Worm (Caenorhabditis elegans) whole organism, L2 larva: ENCODE measurements around the gene R08E5.4.

Experiments used
- C34F6.9 ChIP-seq: fragments of 150-350 bp; optimal IDR thresholded peaks from 2 replicates; lab custom pipeline; 2014; ENCODE audit warnings: missing biosample characterization, missing genetic modification characterization
- Y55F3AM.14 ChIP-seq: fragments of 200-800 bp; sonication (Bioruptor generic); optimal IDR thresholded peaks from 2 replicates; lab custom pipeline; 2018; ENCODE audit warnings: mild to moderate bottlenecking, missing genetic modification characterization, missing compliant biosample characterization
- ZK546.5 ChIP-seq: sonication (generic microtip); optimal IDR thresholded peaks from 2 replicates; lab custom pipeline; 2017; ENCODE audit warnings: missing biosample characterization, missing genetic modification characterization
- alr-1 ChIP-seq: fragments of 150-350 bp; optimal IDR thresholded peaks from 2 replicates; lab custom pipeline; 2014; ENCODE audit warnings: missing biosample characterization, missing genetic modification characterization
- blmp-1 ChIP-seq: sonication (generic microtip); optimal IDR thresholded peaks from 2 replicates; lab custom pipeline; 2017; ENCODE audit warnings: missing genetic modification characterization, mild to moderate bottlenecking, missing compliant biosample characterization, antibody characterized with exemption, moderate library complexity; ENCODE audit not compliant: insufficient read depth
- ceh-82 ChIP-seq: fragments of 150-350 bp; optimal IDR thresholded peaks from 2 replicates; lab custom pipeline; 2014; ENCODE audit warnings: missing biosample characterization, missing genetic modification characterization
- crh-2 ChIP-seq: sonication (generic microtip); optimal IDR thresholded peaks from 2 replicates; lab custom pipeline; 2017; ENCODE audit warnings: missing biosample characterization, missing genetic modification characterization
- dmd-4 ChIP-seq: sonication (generic microtip); optimal IDR thresholded peaks from 2 replicates; lab custom pipeline; 2017; ENCODE audit warnings: missing biosample characterization, missing genetic modification characterization
- egl-27 ChIP-seq: sonication (generic microtip); optimal IDR thresholded peaks from 3 replicates; lab custom pipeline; 2017; ENCODE audit warnings: missing biosample characterization, missing genetic modification reagents, missing genetic modification characterization
- elt-3 ChIP-seq: sonication (generic microtip); optimal IDR thresholded peaks from 2 replicates; lab custom pipeline; 2017; ENCODE audit warnings: missing biosample characterization, missing genetic modification characterization
- fos-1 ChIP-seq: fragments of 150-350 bp; optimal IDR thresholded peaks from 2 replicates; lab custom pipeline; 2014; ENCODE audit warnings: missing biosample characterization, missing genetic modification characterization
- gmeb-1 ChIP-seq: fragments of 150-350 bp; optimal IDR thresholded peaks from 2 replicates; lab custom pipeline; 2014; ENCODE audit warnings: missing biosample characterization, missing genetic modification characterization
- lin-11 ChIP-seq: fragments of 150-350 bp; sonication (generic microtip); optimal IDR thresholded peaks from 2 replicates; lab custom pipeline; 2014; ENCODE audit warnings: missing biosample characterization, missing genetic modification characterization, inconsistent platforms, mixed read lengths
- lin-13 ChIP-seq: fragments of 150-350 bp; optimal IDR thresholded peaks from 2 replicates; lab custom pipeline; 2014; ENCODE audit warnings: missing biosample characterization, missing genetic modification reagents, missing genetic modification characterization
- lin-39 ChIP-seq: fragments of 150-350 bp; optimal IDR thresholded peaks from 2 replicates; lab custom pipeline; 2014; ENCODE audit warnings: missing biosample characterization, missing genetic modification reagents, missing genetic modification characterization
- mbf-1 ChIP-seq: sonication (generic microtip); optimal IDR thresholded peaks from 2 replicates; lab custom pipeline; 2017; ENCODE audit warnings: missing biosample characterization, missing genetic modification characterization
- mdl-1 ChIP-seq, 2 experiments: fragments of 150-350 bp in 1 of 2; sonication (generic microtip) in 1 of 2; optimal IDR thresholded peaks; 2 replicates each; lab custom pipeline; 2017; ENCODE audit warnings: missing biosample characterization in 2 of 2, missing genetic modification characterization in 2 of 2
- nhr-10 ChIP-seq: sonication (generic microtip); optimal IDR thresholded peaks from 2 replicates; lab custom pipeline; 2017; ENCODE audit warnings: missing biosample characterization, missing genetic modification characterization
- nhr-12 ChIP-seq: fragments of 150-350 bp; optimal IDR thresholded peaks from 2 replicates; lab custom pipeline; 2014; ENCODE audit warnings: missing biosample characterization, missing genetic modification characterization
- nhr-21 ChIP-seq: fragments of 150-350 bp; optimal IDR thresholded peaks from 2 replicates; lab custom pipeline; 2014; ENCODE audit warnings: missing biosample characterization, missing genetic modification characterization
- nhr-23 ChIP-seq: fragments of 150-350 bp; optimal IDR thresholded peaks from 2 replicates; lab custom pipeline; 2014; ENCODE audit warnings: missing biosample characterization, missing genetic modification reagents, missing genetic modification characterization
- nhr-237 ChIP-seq: fragments of 150-350 bp; optimal IDR thresholded peaks from 2 replicates; lab custom pipeline; 2014; ENCODE audit warnings: missing biosample characterization, missing genetic modification characterization
- nhr-25 ChIP-seq: fragments of 150-350 bp; sonication (generic microtip); optimal IDR thresholded peaks from 3 replicates; lab custom pipeline; 2014; ENCODE audit warnings: missing biosample characterization, missing genetic modification characterization
- nhr-6 ChIP-seq: fragments of 150-350 bp; optimal IDR thresholded peaks from 2 replicates; lab custom pipeline; 2014; ENCODE audit warnings: missing biosample characterization, missing genetic modification characterization
- nhr-77 ChIP-seq: fragments of 150-350 bp; optimal IDR thresholded peaks from 2 replicates; lab custom pipeline; 2014; ENCODE audit warnings: missing biosample characterization, missing genetic modification characterization
- peb-1 ChIP-seq: fragments of 150-350 bp; optimal IDR thresholded peaks from 2 replicates; lab custom pipeline; 2014; ENCODE audit warnings: missing biosample characterization, missing genetic modification characterization
- sma-3 ChIP-seq: sonication (generic microtip); optimal IDR thresholded peaks from 2 replicates; lab custom pipeline; 2016; ENCODE audit warnings: missing genetic modification reagents, missing genetic modification characterization, missing compliant biosample characterization
- sma-9 ChIP-seq, 2 experiments: fragments of 150-350 bp in 1 of 2; sonication (generic microtip) in 1 of 2; optimal IDR thresholded peaks; 2 replicates each; lab custom pipeline; 2014 to 2016; ENCODE audit warnings: missing genetic modification characterization in 2 of 2, mild to moderate bottlenecking in 1 of 2, missing biosample characterization in 1 of 2, missing compliant biosample characterization in 1 of 2, missing genetic modification reagents in 1 of 2, moderate library complexity in 1 of 2
- snpc-4 ChIP-seq: fragments of 150-350 bp; optimal IDR thresholded peaks from 2 replicates; lab custom pipeline; 2014; ENCODE audit warnings: missing biosample characterization, missing genetic modification characterization
- unc-39 ChIP-seq: fragments of 150-350 bp; optimal IDR thresholded peaks from 2 replicates; lab custom pipeline; 2014; ENCODE audit warnings: missing biosample characterization, missing genetic modification characterization
- zag-1 ChIP-seq: fragments of 150-350 bp; optimal IDR thresholded peaks from 2 replicates; lab custom pipeline; 2014; ENCODE audit warnings: missing biosample characterization, missing genetic modification characterization
- ztf-1 ChIP-seq: fragments of 200-800 bp; sonication (Bioruptor generic); conservative IDR thresholded peaks from 2 replicates; pipeline ENCODE4 v1.3.6; 2022; ENCODE audit warnings: missing genetic modification characterization, missing compliant biosample characterization
- ztf-4 ChIP-seq: fragments of 150-350 bp; optimal IDR thresholded peaks from 2 replicates; lab custom pipeline; 2014; ENCODE audit warnings: missing biosample characterization, missing genetic modification characterization

Gene R08E5.4

ce11 chrV:3759419-3759915 lies 8.9 kb upstream of the R08E5.4 start, which contains the start of gene chk-1 (continued):
- TF ChIP-seq dmd-4 (tag; lab: Kevin White, UChicago) = no peak
- peak; percentile 61 for TF ChIP-seq nhr-25 (tag; lab: Kevin White, UChicago)
- peak; percentile 54 for TF ChIP-seq fos-1
- peak; percentile 6 for TF ChIP-seq ztf-4 (tag; lab: Kevin White, UChicago)
- TF ChIP-seq lin-13 = no peak
- TF ChIP-seq ceh-82 = no peak
- no peak for TF ChIP-seq peb-1
- no peak for TF ChIP-seq nhr-12 (tag; lab: Kevin White, UChicago)
- no peak for TF ChIP-seq nhr-10
- no peak for TF ChIP-seq mdl-1 (tag; optimal IDR thresholded peaks at IDR 0.05; lab: Kevin White, UChicago)

- no peak for TF ChIP-seq ceh-82
- TF ChIP-seq nhr-25 (tag; lab: Kevin White, UChicago) = no peak
- TF ChIP-seq C34F6.9 (tag; lab: Kevin White, UChicago) = no peak
- no peak for TF ChIP-seq ztf-1 (GFP tag; lab: Robert Waterston, UW)
- TF ChIP-seq sma-9 (GFP tag; optimal IDR thresholded peaks at IDR 0.05; lab: Kevin White, UChicago) = no peak
- TF ChIP-seq sma-9 (tag; optimal IDR thresholded peaks at IDR 0.05; lab: Kevin White, UChicago) = no peak
- no peak for TF ChIP-seq lin-11 (tag; lab: Kevin White, UChicago)
- TF ChIP-seq zag-1 (tag; lab: Kevin White, UChicago) = no peak
- no peak for TF ChIP-seq nhr-6
- no peak for TF ChIP-seq ZK546.5
- TF ChIP-seq fos-1 = no peak
- TF ChIP-seq gmeb-1 = no peak
- TF ChIP-seq alr-1 (tag; lab: Kevin White, UChicago) = no peak
- no peak for TF ChIP-seq elt-3 (tag; lab: Kevin White, UChicago)
Observed at ce11 chrV:3760839-3761238, 7.5 kb upstream of the R08E5.4 start, which contains the start of gene oac-55. Gene oac-55 (plus strand): TSS chrV:3761139.

ce11 chrV:3761829-3762228 lies 6.5 kb upstream of the R08E5.4 start:
- TF ChIP-seq C34F6.9 (tag; lab: Kevin White, UChicago) (no peak), nhr-77 (tag; lab: Kevin White, UChicago) (no peak), nhr-21 (tag; lab: Kevin White, UChicago) (no peak), sma-3 (no peak), snpc-4 (tag; lab: Kevin White, UChicago) (no peak), crh-2 (tag; lab: Kevin White, UChicago) (no peak), nhr-23 (tag; lab: Kevin White, UChicago) (no peak), ceh-82 (no peak), sma-9 (GFP tag; optimal IDR thresholded peaks at IDR 0.05; lab: Kevin White, UChicago) (no peak), sma-9 (tag; optimal IDR thresholded peaks at IDR 0.05; lab: Kevin White, UChicago) (no peak)

- TF ChIP-seq nhr-21 (tag; lab: Kevin White, UChicago) (no peak), mdl-1 (tag; optimal IDR thresholded peaks at IDR 0.05; lab: Kevin White, UChicago) (no peak), unc-39 (no peak), nhr-12 (tag; lab: Kevin White, UChicago) (no peak), gmeb-1 (no peak), blmp-1 (tag; lab: Kevin White, UChicago) (no peak), egl-27 (no peak), lin-13 (no peak), nhr-237 (tag; lab: Kevin White, UChicago) (no peak)
Observed at ce11 chrV:3766904-3767303, 1.5 kb upstream of the R08E5.4 start, which contains the start of gene Y39H10A.1. Gene Y39H10A.1 (plus strand): TSS chrV:3767204.

- TF ChIP-seq nhr-21 (tag; lab: Kevin White, UChicago) = peak; percentile 4
- TF ChIP-seq crh-2 (tag; lab: Kevin White, UChicago) = peak; percentile 29
- TF ChIP-seq mbf-1 (tag; lab: Kevin White, UChicago) = no peak
- TF ChIP-seq lin-39 = no peak
- TF ChIP-seq nhr-25 (tag; lab: Kevin White, UChicago) = peak; percentile 12
- TF ChIP-seq Y55F3AM.14 = no peak
- peak; percentile 18 for TF ChIP-seq sma-9 (GFP tag; optimal IDR thresholded peaks at IDR 0.05; lab: Kevin White, UChicago)
- TF ChIP-seq sma-9 (tag; optimal IDR thresholded peaks at IDR 0.05; lab: Kevin White, UChicago) = no peak
- peak; percentile 12 for TF ChIP-seq gmeb-1
- TF ChIP-seq, all 48 proteins: peak for 5
Observed at ce11 chrV:3771437-3772256, 3.3 kb downstream of the R08E5.4 start, which contains the start of the genes R08E5.1 and rips-1. Gene R08E5.1 (minus strand): TSS chrV:3771518. Gene rips-1 (plus strand): TSS chrV:3772021.
